Fruit fly (Drosophila melanogaster): ENCODE measurements around the gene barc.

- no peak for TF ChIP-seq Mnt (GFP tag; optimal IDR thresholded peaks at IDR 0.05)
- TF ChIP-seq ovo (GFP tag; optimal IDR thresholded peaks at IDR 0.05), result no peak
- no peak for TF ChIP-seq CG12768 (GFP tag; optimal IDR thresholded peaks at IDR 0.05)
- TF ChIP-seq CG7045 (GFP tag; optimal IDR thresholded peaks at IDR 0.05), result no peak
- no peak for TF ChIP-seq CG11617 (GFP tag; optimal IDR thresholded peaks at IDR 0.05)
- TF ChIP-seq toe (GFP tag; optimal IDR thresholded peaks at IDR 0.05), result no peak
- TF ChIP-seq CG1620 (GFP tag; optimal IDR thresholded peaks at IDR 0.05), result no peak
These were observed 26.3 kb downstream of the barc start, which contains the start of gene sa for dm6 chr3L:21406638-21407037.
